Fruit fly (Drosophila melanogaster) whole organism, embryonic: ENCODE results near the gene Sec24CD.

Experiments
- Atf3 ChIP-seq: fragments of 200-800 bp; sonication (Bioruptor generic); optimal IDR thresholded peaks from 3 replicates; lab custom pipeline; 2016; ENCODE audit warnings: missing biosample characterization, missing genetic modification characterization
- CG10366 ChIP-seq: fragments of 200-800 bp; sonication (Bioruptor generic); IDR thresholded peaks from 2 replicates; pipeline ENCODE4 v1.3.6; 2022; ENCODE audit warnings: missing biosample characterization, missing genetic modification characterization
- CG11560 ChIP-seq: fragments of 200-800 bp; sonication (Bioruptor generic); IDR thresholded peaks from 3 replicates; pipeline ENCODE4 v1.3.6; 2022; ENCODE audit warnings: missing biosample characterization, missing genetic modification characterization
- CG12155 ChIP-seq: fragments of 200-800 bp; sonication (Bioruptor generic); optimal IDR thresholded peaks from 3 replicates; lab custom pipeline; 2016; ENCODE audit warnings: missing biosample characterization, missing genetic modification characterization
- CG12659 ChIP-seq: fragments of 200-800 bp; sonication (Bioruptor generic); optimal IDR thresholded peaks from 3 replicates; lab custom pipeline; 2017; ENCODE audit warnings: mild to moderate bottlenecking, missing biosample characterization, missing genetic modification reagents, missing genetic modification characterization
- CG1603 ChIP-seq: fragments of 200-800 bp; sonication (Bioruptor generic); optimal IDR thresholded peaks from 2 replicates; lab custom pipeline; 2019; ENCODE audit warnings: missing biosample characterization, mild to moderate bottlenecking, missing genetic modification characterization, moderate library complexity
- CG17328 ChIP-seq: fragments of 200-800 bp; sonication (Bioruptor generic); IDR thresholded peaks from 2 replicates; pipeline ENCODE4 v1.3.6; 2022; ENCODE audit warnings: missing biosample characterization, missing genetic modification characterization
- CG4730 ChIP-seq: fragments of 200-800 bp; sonication (Bioruptor generic); IDR thresholded peaks from 2 replicates; pipeline ENCODE4 v1.3.6; 2022; ENCODE audit warnings: missing biosample characterization, missing genetic modification characterization
- CG6689 ChIP-seq: fragments of 200-800 bp; sonication (Bioruptor generic); IDR thresholded peaks from 2 replicates; pipeline ENCODE4 v1.3.6; 2022; ENCODE audit warnings: missing biosample characterization, missing genetic modification characterization
- CG7357 ChIP-seq: fragments of 200-800 bp; sonication (Bioruptor generic); IDR thresholded peaks from 3 replicates; pipeline ENCODE4 v1.3.6; 2022; ENCODE audit warnings: missing biosample characterization, missing genetic modification characterization
- CG8765 ChIP-seq: fragments of 200-800 bp; sonication (Bioruptor generic); IDR thresholded peaks from 2 replicates; pipeline ENCODE4 v1.3.6; 2022; ENCODE audit warnings: missing biosample characterization, missing genetic modification characterization
- Dad ChIP-seq: fragments of 200-800 bp; sonication (Bioruptor generic); optimal IDR thresholded peaks from 3 replicates; lab custom pipeline; 2016; ENCODE audit warnings: missing biosample characterization, missing genetic modification characterization
- Dip2 ChIP-seq: fragments of 200-800 bp; sonication (Bioruptor generic); IDR thresholded peaks from 2 replicates; pipeline ENCODE4 v1.3.6; 2022; ENCODE audit warnings: missing biosample characterization, missing genetic modification characterization
- E2f1 ChIP-seq: fragments of 200-800 bp; sonication (Bioruptor generic); IDR thresholded peaks from 2 replicates; pipeline ENCODE4 v1.3.6; 2022; ENCODE audit warnings: missing biosample characterization, missing genetic modification characterization
- Ets65A ChIP-seq: fragments of 200-800 bp; sonication (Bioruptor generic); peaks from one replicate; lab custom pipeline; 2016; ENCODE audit warnings: missing biosample characterization, missing genetic modification characterization
- Ets97D ChIP-seq: fragments of 200-800 bp; sonication (Bioruptor generic); optimal IDR thresholded peaks from 3 replicates; lab custom pipeline; 2016; ENCODE audit warnings: missing biosample characterization, missing genetic modification characterization
- Fer2 ChIP-seq: fragments of 200-800 bp; sonication (Bioruptor generic); optimal IDR thresholded peaks from 2 replicates; lab custom pipeline; 2018; ENCODE audit warnings: missing biosample characterization, mild to moderate bottlenecking, missing genetic modification characterization, moderate library complexity
- Fer3 ChIP-seq: fragments of 200-800 bp; sonication (Bioruptor generic); optimal IDR thresholded peaks from 2 replicates; lab custom pipeline; 2018; ENCODE audit warnings: missing biosample characterization, mild to moderate bottlenecking, missing genetic modification characterization, moderate library complexity
- HHEX ChIP-seq: fragments of 200-800 bp; sonication (Bioruptor generic); optimal IDR thresholded peaks from 3 replicates; lab custom pipeline; 2017; ENCODE audit warnings: missing biosample characterization, mild to moderate bottlenecking, missing genetic modification characterization, missing genetic modification reagents
- Hey ChIP-seq: fragments of 200-800 bp; sonication (Bioruptor generic); optimal IDR thresholded peaks from 3 replicates; lab custom pipeline; 2018; ENCODE audit warnings: missing biosample characterization, mild to moderate bottlenecking, missing genetic modification characterization
- Hmr ChIP-seq: fragments of 200-800 bp; sonication (Bioruptor generic); optimal IDR thresholded peaks from 3 replicates; lab custom pipeline; 2017; ENCODE audit warnings: mild to moderate bottlenecking, missing biosample characterization, missing genetic modification reagents, missing genetic modification characterization
- Hr78 ChIP-seq, 2 experiments: fragments of 200-800 bp in 1 of 2; fragments of >200 bp in 1 of 2; sonication (Bioruptor generic) in 1 of 2; optimal IDR thresholded peaks; 2 replicates each; lab custom pipeline; 2017 to 2019; ENCODE audit warnings: missing biosample characterization in 2 of 2, missing genetic modification characterization in 2 of 2, mild to moderate bottlenecking in 1 of 2, moderate library complexity in 1 of 2
- Jarid2 ChIP-seq: fragments of 200-800 bp; sonication (Bioruptor generic); optimal IDR thresholded peaks from 3 replicates; lab custom pipeline; 2017; ENCODE audit warnings: mild to moderate bottlenecking, missing biosample characterization, missing genetic modification reagents, missing genetic modification characterization
- Mrtf ChIP-seq: fragments of 200-800 bp; sonication (Bioruptor generic); IDR thresholded peaks from 3 replicates; pipeline ENCODE4 v1.3.6; 2022; ENCODE audit warnings: missing biosample characterization, missing genetic modification characterization
- NfI ChIP-seq: fragments of 200-800 bp; sonication (Bioruptor generic); optimal IDR thresholded peaks from 3 replicates; lab custom pipeline; 2018; ENCODE audit warnings: missing biosample characterization, mild to moderate bottlenecking, missing genetic modification characterization, moderate library complexity
- Pdp1 ChIP-seq, 2 experiments: fragments of 200-800 bp; sonication (Bioruptor generic); optimal IDR thresholded peaks; 3 replicates each; lab custom pipeline; 2016; ENCODE audit warnings: missing biosample characterization in 2 of 2, missing genetic modification characterization in 2 of 2, mild to moderate bottlenecking in 1 of 2, moderate library complexity in 1 of 2
- Rfx ChIP-seq: fragments of 200-800 bp; sonication (Bioruptor generic); IDR thresholded peaks from 2 replicates; pipeline ENCODE4 v1.3.6; 2022; ENCODE audit warnings: missing biosample characterization, missing genetic modification characterization
- Sox102F ChIP-seq: fragments of 200-800 bp; sonication (Bioruptor generic); optimal IDR thresholded peaks from 2 replicates; lab custom pipeline; 2018; ENCODE audit warnings: missing biosample characterization, mild to moderate bottlenecking, missing genetic modification characterization, moderate library complexity
- ara ChIP-seq: fragments of 200-800 bp; sonication (Bioruptor generic); IDR thresholded peaks from 2 replicates; pipeline ENCODE4 v1.3.6; 2022; ENCODE audit warnings: missing biosample characterization, missing genetic modification characterization
- dm ChIP-seq: fragments of 200-800 bp; sonication (Bioruptor generic); optimal IDR thresholded peaks from 3 replicates; lab custom pipeline; 2016; ENCODE audit warnings: missing biosample characterization, missing genetic modification characterization
- dysf ChIP-seq: fragments of 200-800 bp; sonication (Bioruptor generic); IDR thresholded peaks from 3 replicates; pipeline ENCODE4 v1.3.6; 2022; ENCODE audit warnings: missing biosample characterization, missing genetic modification characterization
- eve ChIP-seq, 2 experiments: fragments of >200 bp; optimal IDR thresholded peaks; 2 replicates each; lab custom pipeline; 2017; ENCODE audit warnings: missing biosample characterization in 2 of 2, missing genetic modification characterization in 2 of 2
- fd64A ChIP-seq: fragments of 200-800 bp; sonication (Bioruptor generic); optimal IDR thresholded peaks from 3 replicates; lab custom pipeline; 2018; ENCODE audit warnings: missing biosample characterization, mild to moderate bottlenecking, missing genetic modification characterization
- gce ChIP-seq: fragments of 200-800 bp; sonication (Bioruptor generic); IDR thresholded peaks from 3 replicates; pipeline ENCODE4 v1.3.6; 2022; ENCODE audit warnings: missing biosample characterization, missing genetic modification characterization
- gem ChIP-seq: fragments of 200-800 bp; sonication (Bioruptor generic); optimal IDR thresholded peaks from 2 replicates; lab custom pipeline; 2019; ENCODE audit warnings: missing biosample characterization, mild to moderate bottlenecking, missing genetic modification characterization, moderate library complexity
- pan ChIP-seq, 4 experiments: fragments of >200 bp in 3 of 4; fragments of 200-800 bp in 1 of 4; sonication (Bioruptor generic) in 1 of 4; optimal IDR thresholded peaks in 3 of 4; IDR thresholded peaks in 1 of 4; 2 replicates each; pipeline versions ENCODE4 v1.3.6 to Lab custom; 2017 to 2022; ENCODE audit warnings: missing biosample characterization in 2 of 4, missing genetic modification characterization in 2 of 4, mixed read lengths in 1 of 4
- prd ChIP-seq, 3 experiments: fragments of >200 bp in 2 of 3; fragments of 200-800 bp in 1 of 3; sonication (Bioruptor generic) in 1 of 3; optimal IDR thresholded peaks in 2 of 3; IDR thresholded peaks in 1 of 3; 2 replicates in 2 of 3; 3 replicates in 1 of 3; pipeline versions ENCODE4 v1.3.6 to Lab custom; 2017 to 2022; ENCODE audit warnings: missing biosample characterization in 1 of 3, missing genetic modification characterization in 1 of 3
- pzg ChIP-seq: fragments of 200-800 bp; sonication (Bioruptor generic); optimal IDR thresholded peaks from 3 replicates; lab custom pipeline; 2018; ENCODE audit warnings: missing biosample characterization, mild to moderate bottlenecking, missing genetic modification characterization, moderate library complexity
- row ChIP-seq: fragments of 200-800 bp; sonication (Bioruptor generic); IDR thresholded peaks from 3 replicates; pipeline ENCODE4 v1.3.6; 2022; ENCODE audit warnings: missing biosample characterization, missing genetic modification characterization
- sens ChIP-seq: fragments of 200-800 bp; sonication (Bioruptor generic); peaks from one replicate; lab custom pipeline; 2016; ENCODE audit warnings: missing biosample characterization, missing genetic modification characterization
- seq ChIP-seq: fragments of 200-800 bp; sonication (Bioruptor generic); IDR thresholded peaks from 2 replicates; pipeline ENCODE4 v1.3.6; 2022; ENCODE audit warnings: missing biosample characterization, missing genetic modification characterization
- slbo ChIP-seq: fragments of 200-800 bp; sonication (Bioruptor generic); IDR thresholded peaks from 2 replicates; pipeline ENCODE4 v1.3.6; 2022; ENCODE audit warnings: missing biosample characterization, missing genetic modification characterization
- sob ChIP-seq: fragments of 200-800 bp; sonication (Bioruptor generic); IDR thresholded peaks from 2 replicates; pipeline ENCODE4 v1.3.6; 2022; ENCODE audit warnings: missing biosample characterization, missing genetic modification characterization
- ttk ChIP-seq: fragments of 200-800 bp; sonication (Bioruptor generic); IDR thresholded peaks from 2 replicates; pipeline ENCODE4 v2.1.2; 2022; ENCODE audit warnings: missing biosample characterization, missing genetic modification characterization
- z ChIP-seq: fragments of 200-800 bp; sonication (Bioruptor generic); IDR thresholded peaks from 3 replicates; pipeline ENCODE4 v1.3.6; 2022; ENCODE audit warnings: missing biosample characterization, missing genetic modification characterization

Sec24CD gene

DNA sequence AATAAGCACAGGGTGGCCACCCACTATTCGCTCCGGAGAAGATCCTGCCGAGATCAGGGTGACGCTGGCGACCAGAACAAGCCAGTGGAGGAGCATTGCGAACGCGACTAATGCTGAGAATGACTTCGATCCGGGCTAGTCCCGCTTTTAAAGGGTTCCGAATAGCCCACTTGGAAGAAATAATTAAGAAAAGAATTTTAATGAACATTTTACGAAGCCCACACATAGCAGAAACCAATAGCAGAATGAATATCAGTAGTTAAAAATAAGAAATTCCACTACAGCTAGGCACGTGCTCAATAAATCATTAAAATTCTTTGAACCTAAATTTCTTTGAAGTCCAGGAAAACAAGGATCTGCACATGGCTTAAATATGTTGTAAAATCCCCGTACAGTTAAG is 14.5 kb upstream of the Sec24CD start, which contains the start of gene Ser12:
Gene Ser12 (minus strand): TSS at position 101 of the 400 bp plus-strand sequence.
- TF ChIP-seq ttk (GFP tag; lab: Robert Waterston, UW) (no peak), HHEX (GFP tag; lab: Kevin White, UChicago) (no peak), CG12155 (GFP tag; lab: Kevin White, UChicago) (no peak), Rfx (GFP tag; lab: Robert Waterston, UW) (no peak)

DNA sequence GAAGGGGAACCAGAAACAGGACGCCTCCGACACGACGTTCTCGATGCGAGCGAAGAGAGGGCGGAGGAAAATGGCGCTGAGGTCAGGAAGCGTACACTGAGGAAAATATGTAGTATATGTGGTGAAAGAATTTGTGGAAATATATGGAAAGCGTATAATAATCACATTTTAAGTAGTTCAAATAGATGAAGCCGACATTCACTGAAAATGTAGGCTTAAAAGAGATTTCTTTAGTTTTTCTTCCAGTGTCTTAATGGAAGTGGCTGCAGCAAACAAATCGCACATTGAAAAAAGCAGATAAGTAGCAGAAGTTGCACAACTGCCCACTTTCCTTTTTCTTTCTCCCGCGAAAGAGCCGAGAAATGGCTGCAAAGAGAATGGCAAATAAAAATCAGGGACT is 12.9 kb upstream of the Sec24CD start:
- TF ChIP-seq gce (GFP tag; lab: Robert Waterston, UW): 0 out of 3 replicates have a peak, but pooled peaks have one; percentile 7
- TF ChIP-seq Dip2 (GFP tag; lab: Robert Waterston, UW): no peak
- TF ChIP-seq ara (GFP tag; lab: Robert Waterston, UW): 0 out of 2 replicates have a peak, but pooled peaks have one; percentile 46
- 0 out of 2 replicates have a peak, but pooled peaks have one; percentile 39 for TF ChIP-seq CG17328 (GFP tag; lab: Robert Waterston, UW)
- TF ChIP-seq CG11560 (tag; lab: Robert Waterston, UW): no peak
- TF ChIP-seq CG1603: peak; percentile 16
- peak; percentile 70 for TF ChIP-seq sens (GFP tag; lab: Kevin White, UChicago)
- TF ChIP-seq slbo: peak; percentile 27; the same call in 1 of the 2 replicates
- peak; percentile 23 for TF ChIP-seq gem
- TF ChIP-seq Jarid2 (GFP tag; lab: Kevin White, UChicago): no peak
- no peak for TF ChIP-seq pan (optimal IDR thresholded peaks at IDR 0.05; lab: Kevin White, UChicago)
- peak in 1 of 2 experiments; percentile 36 for TF ChIP-seq pan (GFP tag; optimal IDR thresholded peaks at IDR 0.05 in 1 of 2, IDR thresholded peaks at IDR 0.05 in 1 of 2)
- TF ChIP-seq seq (GFP tag; lab: Robert Waterston, UW): 0 out of 2 replicates have a peak, but pooled peaks have one; percentile 11
- TF ChIP-seq dysf (GFP tag; lab: Robert Waterston, UW): 0 out of 3 replicates have a peak, but pooled peaks have one; percentile 31
- TF ChIP-seq NfI: no peak
- TF ChIP-seq Ets65A: peak; percentile 93
- no peak for TF ChIP-seq Ets97D (GFP tag; lab: Kevin White, UChicago)
- TF ChIP-seq Fer2 (tag; lab: Kevin White, UChicago): no peak
- no peak for TF ChIP-seq fd64A
- TF ChIP-seq Sox102F (GFP tag; lab: Kevin White, UChicago): peak; percentile 26
- TF ChIP-seq z (GFP tag; lab: Robert Waterston, UW): no peak
- TF ChIP-seq pzg (GFP tag; lab: Kevin White, UChicago): no peak
- TF ChIP-seq row (GFP tag; lab: Robert Waterston, UW): peak; percentile 32; the same call in 2 of the 3 replicates
- TF ChIP-seq CG6689 (GFP tag; lab: Robert Waterston, UW): 0 out of 2 replicates have a peak, but pooled peaks have one; percentile 27
- TF ChIP-seq Hmr (GFP tag; lab: Kevin White, UChicago): peak; percentile 7
- no peak for TF ChIP-seq prd (optimal IDR thresholded peaks at IDR 0.05; lab: Kevin White, UChicago)
- TF ChIP-seq prd (GFP tag; IDR thresholded peaks at IDR 0.05; lab: Robert Waterston, UW): peak; percentile 65; the same call in 2 of the 3 replicates
- TF ChIP-seq CG7357 (GFP tag; lab: Robert Waterston, UW): 0 out of 3 replicates have a peak, but pooled peaks have one; percentile 30
- TF ChIP-seq ttk (GFP tag; lab: Robert Waterston, UW): 0 out of 2 replicates have a peak, but pooled peaks have one; percentile 9
- TF ChIP-seq Fer3: no peak
- no peak for TF ChIP-seq Dad
- TF ChIP-seq sob (GFP tag; lab: Robert Waterston, UW): no peak

DNA sequence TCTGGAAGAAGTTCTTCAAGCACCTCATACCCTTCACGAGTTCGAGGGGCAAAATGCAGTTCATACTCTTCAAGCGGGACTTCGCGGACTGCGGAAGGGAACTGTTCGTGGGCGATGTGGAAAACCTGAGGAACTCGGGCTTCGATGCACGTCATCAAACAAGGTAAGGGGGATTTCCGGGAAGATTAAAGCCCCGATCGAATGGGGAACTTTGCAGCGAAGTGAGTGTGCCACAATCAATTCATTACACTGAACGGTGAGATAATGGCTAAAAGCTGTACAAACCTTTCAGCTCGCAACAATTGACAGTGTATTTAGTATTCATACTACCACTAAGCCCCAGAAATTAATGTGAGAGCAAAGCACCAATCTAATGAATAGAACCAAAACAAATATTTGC is 6.1 kb upstream of the Sec24CD start:
- TF ChIP-seq Pdp1 (GFP tag; optimal IDR thresholded peaks at IDR 0.05; lab: Kevin White, UChicago) (no peak), E2f1 (GFP tag; lab: Robert Waterston, UW) (no peak), Atf3 (GFP tag; lab: Kevin White, UChicago) (no peak), dm (GFP tag; lab: Kevin White, UChicago) (no peak), Ets65A (no peak), Fer2 (tag; lab: Kevin White, UChicago) (no peak), CG8765 (GFP tag; lab: Robert Waterston, UW) (no peak), CG10366 (GFP tag; lab: Robert Waterston, UW) (no peak), Mrtf (no peak), Dad (no peak), CG12659 (GFP tag; lab: Kevin White, UChicago) (no peak), Hey (tag; lab: Kevin White, UChicago) (no peak), Hr78 (GFP tag; optimal IDR thresholded peaks at IDR 0.05; lab: Kevin White, UChicago) (no peak), eve (GFP tag; optimal IDR thresholded peaks at IDR 0.05; lab: Kevin White, UChicago) (no peak), CG4730 (GFP tag; lab: Robert Waterston, UW) (no peak)
